Worm (Caenorhabditis elegans): ENCODE measurements around the gene srlf-29.
"Not testable (repeated sequence)": the region's sequence is repeated elsewhere in the genome, so short reads cannot be mapped to it uniquely, and the experiment has no call there.

The srlf-29 gene

DNA sequence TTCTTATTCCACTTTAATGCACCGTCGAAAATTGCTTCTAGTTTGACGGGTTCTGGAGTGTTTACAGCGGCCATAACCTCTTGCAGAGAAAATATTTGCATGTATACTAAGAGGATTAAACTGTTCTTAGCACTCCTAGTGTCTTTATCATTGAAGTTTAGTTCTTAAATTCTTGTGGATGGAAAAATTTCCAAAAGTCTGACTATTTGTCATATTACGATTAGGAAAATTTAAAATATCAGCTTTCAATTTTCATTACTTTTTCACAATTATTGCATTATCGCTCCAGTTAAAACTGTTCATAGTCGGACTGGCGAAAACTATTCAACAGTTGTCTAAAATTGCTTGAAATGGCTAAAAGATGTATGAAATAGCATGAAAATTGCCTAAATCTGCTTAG lies 5.2 kb upstream of the srlf-29 start, which contains the start of gene ZC204.13:
Gene ZC204.13, minus strand, starts transcription at position 101 of the 400 bp plus-strand sequence.
- not testable (repeated sequence) for TF ChIP-seq klf-2 (GFP tag; conservative IDR thresholded peaks at IDR 0.05); tab-1 (GFP tag; IDR thresholded peaks at IDR 0.05); flt-1 (GFP tag; IDR thresholded peaks at IDR 0.05)

DNA sequence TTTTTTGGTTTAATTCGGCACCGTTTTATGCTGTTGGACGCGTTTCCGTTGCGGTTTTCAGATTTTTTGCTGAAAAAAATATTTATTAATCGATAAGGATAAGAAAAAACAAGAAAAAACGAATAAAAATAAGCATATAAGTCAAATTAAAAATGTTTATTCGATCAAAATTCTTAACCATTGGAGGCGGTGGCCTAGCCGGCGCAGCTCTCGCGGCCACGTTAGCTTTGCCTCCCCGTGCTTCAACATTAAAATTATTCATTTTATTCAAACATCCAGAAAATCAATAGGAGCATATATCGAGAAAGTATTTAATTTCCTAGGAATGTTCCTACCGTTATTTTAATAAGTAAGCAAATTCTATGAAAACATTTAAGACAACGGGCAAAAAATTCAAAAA lies 3.2 kb upstream of the srlf-29 start, which contains the start of gene ZC204.14:
Gene ZC204.14, minus strand, starts transcription at position 69 of the 400 bp plus-strand sequence.
- TF ChIP-seq T22C8.4 (GFP tag; IDR thresholded peaks at IDR 0.05) (no peak), cog-1 (tag; optimal IDR thresholded peaks at IDR 0.05) (no peak), med-1 (GFP tag; optimal IDR thresholded peaks at IDR 0.05; ENCODE audit: insufficient read depth) (no peak), klf-2 (GFP tag; conservative IDR thresholded peaks at IDR 0.05) (no peak), ztf-29 (GFP tag; IDR thresholded peaks at IDR 0.05) (no peak), flt-1 (GFP tag; IDR thresholded peaks at IDR 0.05) (no peak), tab-1 (GFP tag; IDR thresholded peaks at IDR 0.05) (no peak), ref-1 (GFP tag; conservative IDR thresholded peaks at IDR 0.05) (no peak), ztf-23 (GFP tag; IDR thresholded peaks at IDR 0.05) (no peak)

DNA sequence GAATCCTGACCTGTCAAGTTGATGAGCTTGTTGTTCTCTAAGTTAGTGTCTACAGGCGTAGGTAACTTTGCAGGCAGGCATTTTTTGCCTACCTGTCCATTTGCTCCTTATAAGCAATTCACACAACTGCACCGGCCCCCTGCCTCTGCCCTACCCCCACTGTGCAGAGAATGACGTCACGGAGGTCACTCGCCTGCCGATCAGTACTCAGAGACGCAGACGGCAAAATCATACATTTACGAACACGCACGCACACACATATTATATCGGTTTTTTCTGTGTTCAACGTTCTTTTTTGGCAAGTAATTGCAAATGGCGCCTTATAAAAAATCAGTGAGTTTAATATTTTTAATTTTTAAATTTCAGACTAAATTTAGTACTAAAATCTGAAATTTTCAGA lies 2.6 kb upstream of the srlf-29 start, which contains the start of gene duxl-1:
Gene duxl-1, plus strand, starts transcription at position 184 of the 400 bp plus-strand sequence.
- TF ChIP-seq ref-1 (GFP tag; conservative IDR thresholded peaks at IDR 0.05) (0 out of 2 replicates have a peak, but pooled peaks have one; percentile 17), T22C8.4 (GFP tag; IDR thresholded peaks at IDR 0.05) (no peak)

DNA sequence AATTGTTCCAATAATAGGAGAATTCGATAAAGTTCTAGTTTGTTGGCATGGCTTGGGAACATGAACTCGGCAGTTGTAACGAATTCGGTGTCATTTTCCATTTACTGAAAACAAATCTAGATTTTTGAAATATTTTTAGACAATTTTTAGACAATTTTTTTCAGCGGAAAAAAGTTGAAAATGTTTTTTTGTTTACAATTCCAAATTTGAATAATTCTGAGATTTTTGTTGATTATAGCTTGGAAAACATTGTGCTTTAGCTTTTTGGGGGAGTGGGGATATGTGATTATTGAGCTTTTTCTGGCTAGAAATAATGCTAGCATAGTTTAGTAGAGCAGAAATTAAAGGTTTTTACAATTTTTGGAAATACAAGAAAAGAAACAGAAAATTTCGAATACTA lies 2.8 kb downstream of the srlf-29 start, which contains the start of gene srw-97:
Gene srw-97, minus strand, starts transcription at position 101 of the 400 bp plus-strand sequence.
- no peak for TF ChIP-seq ref-1 (GFP tag; conservative IDR thresholded peaks at IDR 0.05)
- TF ChIP-seq flt-1 (GFP tag; IDR thresholded peaks at IDR 0.05): no peak
- TF ChIP-seq cog-1 (tag; optimal IDR thresholded peaks at IDR 0.05): no peak
- TF ChIP-seq klf-2 (GFP tag; conservative IDR thresholded peaks at IDR 0.05): no peak
- no peak for TF ChIP-seq ztf-23 (GFP tag; IDR thresholded peaks at IDR 0.05)
- TF ChIP-seq med-1 (GFP tag; optimal IDR thresholded peaks at IDR 0.05; ENCODE audit: insufficient read depth): no peak
- TF ChIP-seq T22C8.4 (GFP tag; IDR thresholded peaks at IDR 0.05): no peak
- no peak for TF ChIP-seq tab-1 (GFP tag; IDR thresholded peaks at IDR 0.05)
- TF ChIP-seq ztf-29 (GFP tag; IDR thresholded peaks at IDR 0.05): no peak

DNA sequence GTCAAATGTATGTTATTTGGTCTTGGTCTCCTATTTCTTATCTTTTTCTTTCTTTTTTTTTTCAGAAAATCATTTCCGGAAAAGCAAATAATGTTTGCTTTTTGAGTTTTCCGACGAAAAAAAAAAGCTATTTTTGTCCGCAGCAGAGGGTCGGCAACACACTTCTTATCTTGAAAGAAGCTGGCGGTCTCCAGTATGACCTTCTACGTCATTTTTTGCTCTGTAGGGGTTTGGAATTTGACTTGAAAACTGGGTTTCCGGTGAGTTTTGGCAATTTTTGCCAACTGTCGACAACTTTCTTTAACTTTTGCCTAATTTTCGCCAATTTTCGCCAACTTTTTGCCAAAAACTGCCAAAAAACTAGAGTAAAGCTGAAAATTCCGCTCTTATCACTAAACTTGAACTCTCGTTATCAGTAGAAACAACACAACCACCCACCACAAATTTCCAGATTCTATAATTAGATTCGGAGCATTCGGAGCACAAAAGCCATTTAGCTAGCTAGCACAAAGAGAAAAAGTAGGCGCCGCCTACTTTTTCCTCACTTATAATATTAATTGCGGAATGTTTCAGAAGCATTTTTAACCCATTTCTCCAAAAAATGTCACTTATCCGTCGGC lies 4.2 kb downstream of the srlf-29 start, which contains the start of gene nhx-6:
Gene nhx-6, plus strand, starts transcription at position 570 of the 620 bp plus-strand sequence.
- TF ChIP-seq med-1 (GFP tag; optimal IDR thresholded peaks at IDR 0.05; ENCODE audit: insufficient read depth) (no peak), ztf-29 (GFP tag; IDR thresholded peaks at IDR 0.05) (no peak), cog-1 (tag; optimal IDR thresholded peaks at IDR 0.05) (no peak), T22C8.4 (GFP tag; IDR thresholded peaks at IDR 0.05) (no peak), flt-1 (GFP tag; IDR thresholded peaks at IDR 0.05) (no peak), ref-1 (GFP tag; conservative IDR thresholded peaks at IDR 0.05) (no peak), ztf-23 (GFP tag; IDR thresholded peaks at IDR 0.05) (no peak), tab-1 (GFP tag; IDR thresholded peaks at IDR 0.05) (no peak), klf-2 (GFP tag; conservative IDR thresholded peaks at IDR 0.05) (no peak)

DNA sequence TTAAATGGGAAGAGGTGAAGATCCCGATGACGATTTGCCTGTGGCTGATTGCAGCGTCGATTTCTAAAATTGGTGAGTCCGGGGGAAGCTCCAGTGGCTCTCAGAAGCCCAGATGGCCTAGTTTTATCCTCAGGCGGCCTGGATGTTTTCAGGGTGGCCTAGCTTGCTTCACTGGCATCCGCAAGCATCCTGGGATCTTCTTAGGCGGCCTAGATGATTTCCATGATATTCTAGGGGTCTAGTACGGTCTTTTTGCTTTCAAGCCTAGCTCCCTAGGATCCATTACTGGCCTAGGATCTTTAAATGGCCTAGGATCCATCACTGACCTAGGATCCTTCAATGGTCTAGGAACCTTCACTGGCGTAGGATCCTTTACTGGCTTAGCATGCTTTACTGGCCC lies 4.9 kb downstream of the srlf-29 start:
- TF ChIP-seq ref-1 (GFP tag; conservative IDR thresholded peaks at IDR 0.05): no peak
- no peak for TF ChIP-seq ztf-23 (GFP tag; IDR thresholded peaks at IDR 0.05)
- TF ChIP-seq T22C8.4 (GFP tag; IDR thresholded peaks at IDR 0.05): no peak
- no peak for TF ChIP-seq flt-1 (GFP tag; IDR thresholded peaks at IDR 0.05)
- TF ChIP-seq med-1 (GFP tag; optimal IDR thresholded peaks at IDR 0.05; ENCODE audit: insufficient read depth): no peak
- no peak for TF ChIP-seq cog-1 (tag; optimal IDR thresholded peaks at IDR 0.05)
- TF ChIP-seq klf-2 (GFP tag; conservative IDR thresholded peaks at IDR 0.05): no peak
- TF ChIP-seq ztf-29 (GFP tag; IDR thresholded peaks at IDR 0.05): no peak
- no peak for TF ChIP-seq tab-1 (GFP tag; IDR thresholded peaks at IDR 0.05)

DNA sequence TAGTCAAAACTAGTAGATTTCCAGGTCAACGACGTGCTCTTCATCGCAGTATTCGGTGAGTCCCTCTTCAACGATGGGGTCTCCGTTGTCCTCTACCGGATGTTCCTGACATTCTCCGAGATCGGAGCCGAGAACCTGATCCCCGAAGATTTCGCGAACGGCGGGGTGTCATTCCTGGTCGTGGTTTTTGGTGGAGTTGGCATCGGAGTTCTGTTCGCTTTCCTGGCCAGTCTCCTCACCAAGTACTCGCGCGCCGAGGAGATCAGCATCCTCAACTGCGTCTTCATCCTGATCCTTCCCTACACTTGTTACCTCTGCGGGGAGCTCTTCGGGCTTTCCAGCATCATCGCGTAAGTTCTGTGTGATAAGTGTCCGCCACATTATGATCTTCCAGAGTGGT lies 6.5 kb downstream of the srlf-29 start:
- TF ChIP-seq ztf-23 (GFP tag; IDR thresholded peaks at IDR 0.05) (no peak), tab-1 (GFP tag; IDR thresholded peaks at IDR 0.05) (no peak), flt-1 (GFP tag; IDR thresholded peaks at IDR 0.05) (no peak), ref-1 (GFP tag; conservative IDR thresholded peaks at IDR 0.05) (no peak), ztf-29 (GFP tag; IDR thresholded peaks at IDR 0.05) (no peak), med-1 (GFP tag; optimal IDR thresholded peaks at IDR 0.05; ENCODE audit: insufficient read depth) (no peak), T22C8.4 (GFP tag; IDR thresholded peaks at IDR 0.05) (no peak), klf-2 (GFP tag; conservative IDR thresholded peaks at IDR 0.05) (no peak), cog-1 (tag; optimal IDR thresholded peaks at IDR 0.05) (no peak)

DNA sequence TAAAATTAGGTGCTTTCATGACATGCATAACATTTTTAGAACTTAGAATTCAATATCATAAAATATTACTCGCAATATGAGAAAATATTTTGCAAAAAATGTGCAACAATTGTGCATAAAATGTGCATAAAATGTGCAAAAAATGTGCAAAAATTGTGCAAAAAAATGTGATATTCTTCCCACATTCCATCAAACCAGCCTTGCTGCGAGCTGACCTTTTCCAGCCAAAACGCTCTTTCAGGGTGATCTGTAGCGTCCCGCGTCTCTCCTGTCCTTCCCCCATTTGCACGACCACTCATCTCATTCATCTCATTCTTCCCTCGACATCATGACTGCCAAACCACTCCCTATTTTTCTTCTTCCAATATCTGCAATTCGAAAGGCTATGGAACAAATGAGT lies 10.0 kb downstream of the srlf-29 start, which contains the start of gene fbxb-17:
Gene fbxb-17, plus strand, starts transcription at position 301 of the 400 bp plus-strand sequence.
- no peak for TF ChIP-seq tab-1 (GFP tag; IDR thresholded peaks at IDR 0.05)

DNA sequence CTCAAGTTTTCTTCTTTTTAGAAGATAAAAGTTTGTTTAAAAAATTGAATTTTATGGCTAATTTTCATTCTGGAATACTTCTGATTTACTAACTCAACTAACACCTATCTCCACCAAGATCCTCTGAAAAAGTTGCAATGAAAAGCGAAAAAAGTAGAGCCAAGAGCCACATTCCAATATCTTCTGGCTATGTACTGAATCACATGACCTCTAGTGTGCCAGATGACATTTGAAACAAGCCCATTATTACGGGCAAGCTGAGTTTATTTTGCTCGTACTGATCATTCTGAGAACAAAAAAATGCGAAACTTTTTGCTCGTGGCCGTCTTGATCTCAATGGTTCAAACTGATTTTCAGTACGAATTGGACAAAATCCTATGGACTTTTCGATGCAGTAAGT lies 13.0 kb downstream of the srlf-29 start, which contains the start of gene irld-36:
Gene irld-36, plus strand, starts transcription at position 301 of the 400 bp plus-strand sequence.
- TF ChIP-seq ztf-23 (GFP tag; IDR thresholded peaks at IDR 0.05): no peak
- TF ChIP-seq tab-1 (GFP tag; IDR thresholded peaks at IDR 0.05): no peak

DNA sequence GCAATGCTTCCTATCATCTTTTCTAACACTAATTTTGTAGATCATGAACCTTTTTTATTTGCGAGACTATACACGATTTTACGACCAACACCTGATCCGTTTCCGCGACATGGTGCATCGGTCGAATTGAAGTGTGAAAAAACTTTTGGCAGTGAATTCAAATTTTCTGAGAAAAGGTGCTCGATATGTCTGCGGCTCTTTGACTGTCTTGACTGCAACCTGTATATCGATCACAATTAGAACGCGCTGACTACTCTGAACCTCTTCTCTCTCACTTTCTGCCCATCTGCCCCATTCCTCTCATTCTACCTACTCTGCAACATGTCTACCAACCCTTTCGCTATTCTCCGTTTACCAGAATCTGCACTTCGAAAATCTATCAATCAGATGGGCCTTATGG lies 16.1 kb downstream of the srlf-29 start, which contains the start of gene fbxb-26:
Gene fbxb-26, plus strand, starts transcription at position 301 of the 400 bp plus-strand sequence.
- no peak for TF ChIP-seq ztf-23 (GFP tag; IDR thresholded peaks at IDR 0.05)
- TF ChIP-seq flt-1 (GFP tag; IDR thresholded peaks at IDR 0.05): no peak
- no peak for TF ChIP-seq cog-1 (tag; optimal IDR thresholded peaks at IDR 0.05)

All from whole organism, midembryonic.